Fruit fly (Drosophila melanogaster): Measurements from ENCODE around the gene Mst98Cb.
A peak's percentile ranks its signal among the peaks of the same experiment; 100 is the strongest.

The Mst98Cb gene

DNA sequence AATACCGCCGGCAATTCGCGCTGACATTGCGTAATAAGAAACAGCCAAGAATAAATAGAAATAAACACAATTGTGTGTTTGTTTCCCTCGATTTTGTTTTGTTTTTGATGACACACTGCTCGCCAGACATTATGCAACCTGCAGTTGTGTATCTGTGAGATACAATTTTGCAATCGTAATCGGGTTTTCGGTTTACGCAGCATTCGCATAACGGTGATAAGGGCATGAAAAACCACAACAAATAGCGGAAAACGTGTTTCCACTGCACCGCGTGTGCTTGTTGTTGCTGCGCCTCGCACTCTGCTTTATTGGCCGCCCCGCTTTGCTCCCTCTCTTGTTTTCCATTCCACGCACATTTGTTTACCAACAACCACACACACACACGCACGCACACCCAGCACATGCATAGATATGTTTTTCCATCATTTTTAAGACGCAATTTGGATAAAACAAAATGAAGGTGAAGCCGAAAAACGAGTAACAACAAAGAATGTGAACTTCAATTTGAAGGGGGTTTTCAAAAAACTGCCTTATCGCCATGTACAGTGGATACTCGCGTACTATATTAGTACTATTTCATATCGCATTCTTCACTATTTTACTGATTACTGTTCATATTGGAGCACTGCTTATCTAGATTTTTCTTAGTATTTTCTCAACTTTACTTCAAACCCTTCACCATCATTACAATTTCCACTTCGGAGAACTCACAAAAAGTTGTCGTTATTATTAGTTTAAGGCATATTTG is 40.2 kb downstream of the Mst98Cb start:
- peak; percentile 38 for TF ChIP-seq fkh (GFP tag; optimal IDR thresholded peaks at IDR 0.05)
- peak; percentile 71 for TF ChIP-seq vri (GFP tag; optimal IDR thresholded peaks at IDR 0.05)
- TF ChIP-seq CG1621 (tag; optimal IDR thresholded peaks at IDR 0.05) = no peak

DNA sequence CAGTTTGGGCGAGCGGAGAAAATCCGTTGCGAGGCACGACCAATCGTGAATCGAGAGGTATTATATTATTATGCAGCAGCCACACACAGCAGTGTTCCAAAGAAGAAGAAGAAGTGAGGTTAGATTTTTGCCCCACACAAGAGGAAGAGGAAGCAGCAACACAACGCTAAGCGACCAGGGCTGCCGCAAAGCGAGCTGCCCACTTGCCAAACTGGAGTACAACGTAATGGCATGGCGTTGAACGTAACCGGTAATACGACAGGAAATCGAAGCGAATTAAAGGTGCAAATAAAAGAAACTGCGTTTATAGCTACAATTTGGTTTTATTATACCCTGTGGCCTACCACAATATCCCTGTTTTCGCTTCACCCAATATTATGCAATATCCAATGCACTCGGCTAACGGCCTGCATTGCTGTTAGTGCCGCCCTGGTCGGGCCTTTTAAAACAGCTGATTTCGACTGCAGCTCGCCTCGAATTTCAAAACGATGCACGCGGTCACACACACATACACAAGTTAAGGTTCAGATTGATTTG is 42.9 kb downstream of the Mst98Cb start:
- peak; percentile 94 for TF ChIP-seq svp (GFP tag)
- peak; percentile 84 for TF ChIP-seq Hr39 (GFP tag; optimal IDR thresholded peaks at IDR 0.05)
- TF ChIP-seq spab (GFP tag; optimal IDR thresholded peaks at IDR 0.05) = no peak
- peak; percentile 26 for TF ChIP-seq CG16779 (tag; optimal IDR thresholded peaks at IDR 0.05)
- TF ChIP-seq CG3919 (GFP tag; optimal IDR thresholded peaks at IDR 0.05) = peak; percentile 75
- TF ChIP-seq CG8632 (GFP tag; optimal IDR thresholded peaks at IDR 0.05) = peak; percentile 69
- peak; percentile 72; the same call in 2 of the 3 replicates for TF ChIP-seq eg (GFP tag; IDR thresholded peaks at IDR 0.05)
- peak; percentile 32; the same call in 1 of the 2 replicates for TF ChIP-seq CG15336 (GFP tag; IDR thresholded peaks at IDR 0.05)
- no peak for TF ChIP-seq CG6276 (GFP tag; optimal IDR thresholded peaks at IDR 0.05)
- peak; percentile 80 for TF ChIP-seq cyc (GFP tag; optimal IDR thresholded peaks at IDR 0.05)
- TF ChIP-seq Sox102F (GFP tag; optimal IDR thresholded peaks at IDR 0.05) = peak; percentile 51
- TF ChIP-seq CG1621 (tag; optimal IDR thresholded peaks at IDR 0.05) = peak; percentile 60
- peak; percentile 54 for TF ChIP-seq CG11762 (GFP tag; optimal IDR thresholded peaks at IDR 0.05; ENCODE audit: insufficient read depth)
- peak; percentile 71 for TF ChIP-seq CG6163 (GFP tag; IDR thresholded peaks at IDR 0.05)
- peak; percentile 71 for TF ChIP-seq CG6808 (GFP tag; optimal IDR thresholded peaks at IDR 0.05)
- TF ChIP-seq fd59A (GFP tag; optimal IDR thresholded peaks at IDR 0.05) = peak; percentile 65
- TF ChIP-seq lz (GFP tag; optimal IDR thresholded peaks at IDR 0.05) = peak; percentile 84
- TF ChIP-seq Blimp-1 (GFP tag; optimal IDR thresholded peaks at IDR 0.05) = no peak
- peak; percentile 34 for TF ChIP-seq dac (GFP tag; optimal IDR thresholded peaks at IDR 0.05)
- peak; percentile 77 for TF ChIP-seq CG10631 (GFP tag; optimal IDR thresholded peaks at IDR 0.05)
- no peak for TF ChIP-seq Eip93F (GFP tag; optimal IDR thresholded peaks at IDR 0.05)
- peak; percentile 66 for TF ChIP-seq CG8319 (GFP tag; optimal IDR thresholded peaks at IDR 0.05)
- peak; percentile 52; the same call in 1 of the 2 replicates for TF ChIP-seq CG11294 (GFP tag; IDR thresholded peaks at IDR 0.05)
- peak; percentile 34 to 60 for TF ChIP-seq salr (GFP tag; optimal IDR thresholded peaks at IDR 0.05)
- TF ChIP-seq ss (GFP tag; optimal IDR thresholded peaks at IDR 0.05) = peak; percentile 3 to 71
- peak; percentile 69 for TF ChIP-seq Met (GFP tag; optimal IDR thresholded peaks at IDR 0.05)
- TF ChIP-seq CG10669 (GFP tag; optimal IDR thresholded peaks at IDR 0.05) = peak; percentile 53
- no peak for TF ChIP-seq Hr38 (GFP tag; optimal IDR thresholded peaks at IDR 0.05)
- peak; percentile 38 for TF ChIP-seq dsx (GFP tag; optimal IDR thresholded peaks at IDR 0.05; ENCODE audit: poor library complexity, severe bottlenecking)
- TF ChIP-seq Gug (GFP tag; IDR thresholded peaks at IDR 0.05) = peak; percentile 66
- TF ChIP-seq CG6792 (GFP tag; optimal IDR thresholded peaks at IDR 0.05) = peak; percentile 71
- TF ChIP-seq fkh (GFP tag; optimal IDR thresholded peaks at IDR 0.05) = peak; percentile 63
- TF ChIP-seq Eip75B (GFP tag; optimal IDR thresholded peaks at IDR 0.05) = peak; percentile 67
- TF ChIP-seq CG11902 (GFP tag; optimal IDR thresholded peaks at IDR 0.05) = peak; percentile 53
- TF ChIP-seq CG8119 (GFP tag; IDR thresholded peaks at IDR 0.05) = peak; percentile 51; the same call in 2 of the 3 replicates
- peak; percentile 71 for TF ChIP-seq Smox (GFP tag; optimal IDR thresholded peaks at IDR 0.05)
- TF ChIP-seq OdsH (GFP tag; optimal IDR thresholded peaks at IDR 0.05) = peak; percentile 81
- peak; percentile 76 for TF ChIP-seq Hr4 (GFP tag; optimal IDR thresholded peaks at IDR 0.05)
- peak; percentile 45 for TF ChIP-seq Lpt (GFP tag; optimal IDR thresholded peaks at IDR 0.05)
- peak; percentile 68 for TF ChIP-seq net (GFP tag; optimal IDR thresholded peaks at IDR 0.05)
- peak; percentile 90 for TF ChIP-seq Eip78C (GFP tag)
- peak; percentile 67 for TF ChIP-seq CG32006 (GFP tag; optimal IDR thresholded peaks at IDR 0.05)
- peak; percentile 45 for TF ChIP-seq Ets96B (tag; optimal IDR thresholded peaks at IDR 0.05)
- peak; percentile 80 for TF ChIP-seq esn (GFP tag; optimal IDR thresholded peaks at IDR 0.05)
- peak; percentile 42 for TF ChIP-seq fd85E (GFP tag; optimal IDR thresholded peaks at IDR 0.05)
- TF ChIP-seq CG4318 (GFP tag; optimal IDR thresholded peaks at IDR 0.05) = peak; percentile 54

Measured in whole organism, prepupa.